Fruit fly (Drosophila melanogaster): ENCODE measurements around the gene dpr16.

DNA sequence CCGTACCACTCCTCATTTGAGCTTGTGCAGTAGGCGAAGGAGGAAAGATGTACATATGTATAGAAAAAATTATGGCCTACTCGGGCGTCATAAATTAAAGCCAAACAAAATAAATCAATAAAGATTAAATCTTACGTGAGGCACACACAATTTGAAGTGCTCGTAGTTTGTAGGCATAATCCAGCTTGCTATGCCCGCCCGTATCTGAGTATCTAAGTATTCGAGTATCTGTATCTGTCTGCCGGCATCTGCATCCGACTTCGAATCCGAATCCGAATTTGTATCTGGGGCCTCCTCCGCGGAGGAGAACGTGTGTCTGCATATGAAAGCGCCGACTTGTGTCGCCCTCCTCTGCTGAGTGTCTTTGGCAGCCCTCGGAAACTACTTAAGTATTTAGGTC lies 34.3 kb upstream of the dpr16 start:
- TF ChIP-seq Dll (optimal IDR thresholded peaks at IDR 0.05) (no peak), CG8478 (optimal IDR thresholded peaks at IDR 0.05) (no peak), pan (optimal IDR thresholded peaks at IDR 0.05) (no peak), psq (optimal IDR thresholded peaks at IDR 0.05) (no peak), usp (GFP tag; optimal IDR thresholded peaks at IDR 0.05) (no peak)
